Fruit fly (Drosophila melanogaster) whole organism, embryonic: ENCODE data around the gene Rnf146.

ENCODE experiments used
- CG10959 ChIP-seq: fragments of 200-800 bp; sonication (Bioruptor generic); IDR thresholded peaks from 2 replicates; pipeline ENCODE4 v1.3.6; 2022; ENCODE audit warnings: missing biosample characterization, missing genetic modification characterization
- CG12236 ChIP-seq: fragments of 200-800 bp; sonication (Bioruptor generic); optimal IDR thresholded peaks from 2 replicates; lab custom pipeline; 2016; ENCODE audit warnings: missing biosample characterization, missing genetic modification characterization
- CG12942 ChIP-seq: fragments of 200-800 bp; sonication (Bioruptor generic); optimal IDR thresholded peaks from 3 replicates; lab custom pipeline; 2016; ENCODE audit warnings: missing biosample characterization, missing genetic modification characterization
- CG13775 ChIP-seq: fragments of 200-800 bp; sonication (Bioruptor generic); optimal IDR thresholded peaks from 3 replicates; lab custom pipeline; 2017; ENCODE audit warnings: missing biosample characterization, mild to moderate bottlenecking, missing genetic modification characterization
- CG14441 ChIP-seq: fragments of 200-800 bp; sonication (Bioruptor generic); IDR thresholded peaks from 2 replicates; pipeline ENCODE4 v1.3.6; 2022; ENCODE audit warnings: missing biosample characterization, missing genetic modification characterization
- CG1529 ChIP-seq: fragments of 200-800 bp; sonication (Bioruptor generic); optimal IDR thresholded peaks from 3 replicates; lab custom pipeline; 2018; ENCODE audit warnings: missing biosample characterization, missing genetic modification characterization
- CG33213 ChIP-seq: fragments of 200-800 bp; sonication (Bioruptor generic); optimal IDR thresholded peaks from 3 replicates; lab custom pipeline; 2016; ENCODE audit warnings: missing biosample characterization, missing genetic modification characterization
- CG4820 ChIP-seq: fragments of 200-800 bp; sonication (Bioruptor generic); optimal IDR thresholded peaks from 3 replicates; lab custom pipeline; 2016; ENCODE audit warnings: missing biosample characterization, missing genetic modification characterization
- CG7271 ChIP-seq: fragments of 200-800 bp; sonication (Bioruptor generic); optimal IDR thresholded peaks from 2 replicates; lab custom pipeline; 2018; ENCODE audit warnings: missing biosample characterization, mild to moderate bottlenecking, missing genetic modification characterization, moderate library complexity
- CG7357 ChIP-seq: fragments of 200-800 bp; sonication (Bioruptor generic); IDR thresholded peaks from 3 replicates; pipeline ENCODE4 v1.3.6; 2022; ENCODE audit warnings: missing biosample characterization, missing genetic modification characterization
- CG7556 ChIP-seq: fragments of 200-800 bp; sonication (Bioruptor generic); optimal IDR thresholded peaks from 2 replicates; lab custom pipeline; 2017; ENCODE audit warnings: missing biosample characterization, mild to moderate bottlenecking, missing genetic modification characterization
- CG7745 ChIP-seq: fragments of 200-800 bp; sonication (Bioruptor generic); optimal IDR thresholded peaks from 2 replicates; lab custom pipeline; 2018; ENCODE audit warnings: missing biosample characterization, mild to moderate bottlenecking, missing genetic modification characterization, moderate library complexity
- CG8478 ChIP-seq: fragments of >200 bp; optimal IDR thresholded peaks from 2 replicates; lab custom pipeline; 2018
- CG9727 ChIP-seq: fragments of 200-800 bp; sonication (Bioruptor generic); optimal IDR thresholded peaks from 3 replicates; lab custom pipeline; 2017; ENCODE audit warnings: missing biosample characterization, mild to moderate bottlenecking, missing genetic modification characterization
- CG9932 ChIP-seq: fragments of 200-800 bp; sonication (Bioruptor generic); IDR thresholded peaks from 2 replicates; pipeline ENCODE4 v1.3.6; 2022; ENCODE audit warnings: missing biosample characterization, missing genetic modification characterization
- Dp ChIP-seq: fragments of 200-800 bp; sonication (Bioruptor generic); optimal IDR thresholded peaks from 2 replicates; lab custom pipeline; 2018; ENCODE audit warnings: missing biosample characterization, mild to moderate bottlenecking, missing genetic modification characterization, moderate library complexity
- E2f2 ChIP-seq: fragments of 200-800 bp; sonication (Bioruptor generic); IDR thresholded peaks from 2 replicates; pipeline ENCODE4 v1.3.6; 2022; ENCODE audit warnings: missing biosample characterization, missing genetic modification characterization
- HLHmδ ChIP-seq: fragments of 200-800 bp; sonication (Bioruptor generic); optimal IDR thresholded peaks from 2 replicates; lab custom pipeline; 2018; ENCODE audit warnings: missing biosample characterization, mild to moderate bottlenecking, missing genetic modification characterization, moderate library complexity
- Hand ChIP-seq: fragments of 200-800 bp; sonication (Bioruptor generic); optimal IDR thresholded peaks from 2 replicates; lab custom pipeline; 2017; ENCODE audit warnings: mild to moderate bottlenecking, missing biosample characterization, missing genetic modification reagents, missing genetic modification characterization
- Opbp ChIP-seq: fragments of 200-800 bp; sonication (Bioruptor generic); IDR thresholded peaks from 3 replicates; pipeline ENCODE4 v1.3.6; 2022; ENCODE audit warnings: missing biosample characterization, missing genetic modification characterization; ENCODE audit not compliant: partially characterized antibody
- Sox100B ChIP-seq: fragments of 200-800 bp; sonication (Bioruptor generic); optimal IDR thresholded peaks from 3 replicates; lab custom pipeline; 2018; ENCODE audit warnings: missing biosample characterization, mild to moderate bottlenecking, missing genetic modification characterization
- TFAM ChIP-seq: fragments of 200-800 bp; sonication (Bioruptor generic); optimal IDR thresholded peaks from 2 replicates; lab custom pipeline; 2017; ENCODE audit warnings: missing biosample characterization, missing genetic modification characterization, inconsistent platforms
- bbx ChIP-seq: fragments of 200-800 bp; sonication (Bioruptor generic); IDR thresholded peaks from 2 replicates; pipeline ENCODE4 v1.3.6; 2022; ENCODE audit warnings: missing biosample characterization, missing genetic modification characterization; ENCODE audit not compliant: partially characterized antibody
- caup ChIP-seq: fragments of 200-800 bp; sonication (Bioruptor generic); optimal IDR thresholded peaks from 3 replicates; lab custom pipeline; 2017; ENCODE audit warnings: missing biosample characterization, mild to moderate bottlenecking, missing genetic modification characterization, moderate library complexity; ENCODE audit not compliant: severe bottlenecking
- dmrt11E ChIP-seq: fragments of 200-800 bp; sonication (Bioruptor generic); optimal IDR thresholded peaks from 3 replicates; lab custom pipeline; 2018; ENCODE audit warnings: missing biosample characterization, mild to moderate bottlenecking, missing genetic modification characterization, moderate library complexity
- exex ChIP-seq: fragments of 200-800 bp; sonication (Bioruptor generic); optimal IDR thresholded peaks from 4 replicates; lab custom pipeline; 2018; ENCODE audit warnings: missing biosample characterization, mild to moderate bottlenecking, missing genetic modification characterization, moderate library complexity
- grau ChIP-seq: fragments of 200-800 bp; optimal IDR thresholded peaks from 3 replicates; lab custom pipeline; 2019; ENCODE audit warnings: missing biosample characterization, mild to moderate bottlenecking, missing genetic modification characterization, moderate library complexity
- gt ChIP-seq: fragments of 200-800 bp; sonication (Bioruptor generic); IDR thresholded peaks from 2 replicates; pipeline ENCODE4 v1.3.6; 2022; ENCODE audit warnings: missing biosample characterization, missing genetic modification characterization
- kay ChIP-seq: fragments of 200-800 bp; sonication (Bioruptor generic); optimal IDR thresholded peaks from 2 replicates; lab custom pipeline; 2016; ENCODE audit warnings: missing biosample characterization, missing genetic modification characterization
- oc ChIP-seq: fragments of 200-800 bp; sonication (Bioruptor generic); optimal IDR thresholded peaks from 2 replicates; lab custom pipeline; 2018; ENCODE audit warnings: missing biosample characterization, mild to moderate bottlenecking, missing genetic modification characterization, moderate library complexity
- rib ChIP-seq: fragments of 200-800 bp; sonication (Bioruptor generic); IDR thresholded peaks from 2 replicates; pipeline ENCODE4 v1.3.6; 2022; ENCODE audit warnings: missing biosample characterization, missing genetic modification characterization
- row ChIP-seq: fragments of 200-800 bp; sonication (Bioruptor generic); IDR thresholded peaks from 3 replicates; pipeline ENCODE4 v1.3.6; 2022; ENCODE audit warnings: missing biosample characterization, missing genetic modification characterization
- schlank ChIP-seq: fragments of 200-800 bp; sonication (Bioruptor generic); optimal IDR thresholded peaks from 2 replicates; lab custom pipeline; 2018; ENCODE audit warnings: missing biosample characterization, mild to moderate bottlenecking, missing genetic modification characterization
- trh ChIP-seq: fragments of 200-800 bp; sonication (Bioruptor generic); optimal IDR thresholded peaks from 2 replicates; lab custom pipeline; 2016; ENCODE audit warnings: missing biosample characterization, missing genetic modification characterization

The Rnf146 gene

dm6 chr3L:19590422-19590821 lies 52.2 kb downstream of the Rnf146 start, which contains the start of gene CG14100 (continued):
- TF ChIP-seq row (GFP tag; lab: Robert Waterston, UW) (peak; percentile 100), CG13775 (GFP tag; lab: Kevin White, UChicago) (peak; percentile 100), grau (peak; percentile 100), CG8478 (lab: Kevin White, UChicago) (no peak), Sox100B (GFP tag; lab: Kevin White, UChicago) (peak; percentile 100), CG9727 (GFP tag; lab: Kevin White, UChicago) (peak; percentile 100), CG14441 (peak; percentile 100), Hand (GFP tag; lab: Kevin White, UChicago) (peak; percentile 100), CG12942 (GFP tag; lab: Kevin White, UChicago) (peak; percentile 100), dmrt11E (tag; lab: Kevin White, UChicago) (peak; percentile 100), rib (GFP tag; lab: Robert Waterston, UW) (peak; percentile 100), schlank (peak; percentile 100), CG1529 (GFP tag; lab: Kevin White, UChicago) (peak; percentile 100), CG7745 (tag; lab: Kevin White, UChicago) (peak; percentile 99), oc (tag; lab: Kevin White, UChicago) (peak; percentile 100), caup (GFP tag; lab: Kevin White, UChicago) (peak; percentile 100), CG10959 (peak; percentile 100), CG7556 (peak; percentile 100), Dp (GFP tag; lab: Kevin White, UChicago) (peak; percentile 94), bbx (GFP tag; lab: Robert Waterston, UW) (no peak), gt (peak; percentile 100), CG9932 (peak; percentile 100), TFAM (GFP tag; lab: Kevin White, UChicago) (peak; percentile 98), Opbp (GFP tag; lab: Robert Waterston, UW) (peak; percentile 76; the same call in 2 of the 3 replicates), CG12236 (GFP tag; lab: Kevin White, UChicago) (peak; percentile 100), kay (GFP tag; lab: Kevin White, UChicago) (peak; percentile 100), HLHmδ (peak; percentile 52), exex (tag; lab: Kevin White, UChicago) (peak; percentile 100), CG33213 (GFP tag; lab: Kevin White, UChicago) (peak; percentile 100), E2f2 (GFP tag; lab: Robert Waterston, UW) (peak; percentile 100), CG7271 (peak; percentile 100), trh (GFP tag; lab: Kevin White, UChicago) (peak; percentile 100), CG7357 (GFP tag; lab: Robert Waterston, UW) (peak; percentile 100), CG4820 (GFP tag; lab: Kevin White, UChicago) (peak; percentile 100)
